Fruit fly (Drosophila melanogaster) whole organism, embryonic: ENCODE data around the gene Pld3.

ENCODE experiments used
- CG10366 ChIP-seq: fragments of 200-800 bp; sonication (Bioruptor generic); IDR thresholded peaks from 2 replicates; pipeline ENCODE4 v1.3.6; 2022; ENCODE audit warnings: missing biosample characterization, missing genetic modification characterization
- CG11504 ChIP-seq: fragments of 200-800 bp; sonication (Bioruptor generic); optimal IDR thresholded peaks from 3 replicates; lab custom pipeline; 2019; ENCODE audit warnings: missing biosample characterization, mild to moderate bottlenecking, missing genetic modification characterization, moderate library complexity
- CG1233 ChIP-seq: fragments of 200-800 bp; sonication (Bioruptor generic); optimal IDR thresholded peaks from 4 replicates; lab custom pipeline; 2018; ENCODE audit warnings: missing biosample characterization, mild to moderate bottlenecking, missing genetic modification characterization
- CG12769 ChIP-seq: fragments of 200-800 bp; sonication (Bioruptor generic); optimal IDR thresholded peaks from 2 replicates; lab custom pipeline; 2019; ENCODE audit warnings: missing biosample characterization, mild to moderate bottlenecking, missing genetic modification characterization, moderate library complexity
- CG15269 ChIP-seq: fragments of 200-800 bp; sonication (Bioruptor generic); optimal IDR thresholded peaks from 2 replicates; lab custom pipeline; 2018; ENCODE audit warnings: missing biosample characterization, mild to moderate bottlenecking, missing genetic modification characterization, moderate library complexity
- CG17359 ChIP-seq: fragments of 200-800 bp; sonication (Bioruptor generic); optimal IDR thresholded peaks from 3 replicates; lab custom pipeline; 2018; ENCODE audit warnings: missing biosample characterization, mild to moderate bottlenecking, missing genetic modification characterization, moderate library complexity
- CG17802 ChIP-seq: fragments of 200-800 bp; sonication (Bioruptor generic); optimal IDR thresholded peaks from 2 replicates; lab custom pipeline; 2018; ENCODE audit warnings: missing biosample characterization, mild to moderate bottlenecking, missing genetic modification characterization, moderate library complexity
- CG18619 ChIP-seq: fragments of 200-800 bp; sonication (Bioruptor generic); optimal IDR thresholded peaks from 3 replicates; lab custom pipeline; 2017; ENCODE audit warnings: missing biosample characterization, mild to moderate bottlenecking, missing genetic modification characterization
- CG2116 ChIP-seq: fragments of 200-800 bp; sonication (Bioruptor generic); optimal IDR thresholded peaks from 3 replicates; lab custom pipeline; 2018; ENCODE audit warnings: missing biosample characterization, mild to moderate bottlenecking, missing genetic modification characterization
- CG2120 ChIP-seq: fragments of 200-800 bp; sonication (Bioruptor generic); optimal IDR thresholded peaks from 3 replicates; lab custom pipeline; 2016; ENCODE audit warnings: missing biosample characterization, missing genetic modification characterization
- CG2129 ChIP-seq: fragments of 200-800 bp; sonication (Bioruptor generic); IDR thresholded peaks from 2 replicates; pipeline ENCODE4 v1.3.6; 2022; ENCODE audit warnings: missing biosample characterization, missing genetic modification characterization; ENCODE audit not compliant: partially characterized antibody
- CG30020 ChIP-seq: fragments of 200-800 bp; optimal IDR thresholded peaks from 2 replicates; lab custom pipeline; 2019; ENCODE audit warnings: missing biosample characterization, mild to moderate bottlenecking, missing genetic modification characterization, moderate library complexity
- CG32532 ChIP-seq: fragments of 200-800 bp; sonication (Bioruptor generic); IDR thresholded peaks from 2 replicates; pipeline ENCODE4 v1.3.6; 2022; ENCODE audit warnings: missing biosample characterization, missing genetic modification characterization
- CG34422 ChIP-seq: fragments of 200-800 bp; sonication (Bioruptor generic); IDR thresholded peaks from 3 replicates; pipeline ENCODE4 v1.3.6; 2022; ENCODE audit warnings: missing biosample characterization, missing genetic modification characterization
- CG3838 ChIP-seq: fragments of 200-800 bp; sonication (Bioruptor generic); optimal IDR thresholded peaks from 3 replicates; lab custom pipeline; 2016; ENCODE audit warnings: missing biosample characterization, missing genetic modification characterization
- CG7271 ChIP-seq: fragments of 200-800 bp; sonication (Bioruptor generic); optimal IDR thresholded peaks from 2 replicates; lab custom pipeline; 2018; ENCODE audit warnings: missing biosample characterization, mild to moderate bottlenecking, missing genetic modification characterization, moderate library complexity
- CG7556 ChIP-seq: fragments of 200-800 bp; sonication (Bioruptor generic); optimal IDR thresholded peaks from 2 replicates; lab custom pipeline; 2017; ENCODE audit warnings: missing biosample characterization, mild to moderate bottlenecking, missing genetic modification characterization
- CG7745 ChIP-seq: fragments of 200-800 bp; sonication (Bioruptor generic); optimal IDR thresholded peaks from 2 replicates; lab custom pipeline; 2018; ENCODE audit warnings: missing biosample characterization, mild to moderate bottlenecking, missing genetic modification characterization, moderate library complexity
- CG7987 ChIP-seq: fragments of 200-800 bp; sonication (Bioruptor generic); optimal IDR thresholded peaks from 2 replicates; lab custom pipeline; 2018; ENCODE audit warnings: missing biosample characterization, mild to moderate bottlenecking, missing genetic modification characterization, moderate library complexity
- Chrac-16 ChIP-seq: fragments of 200-800 bp; sonication (Bioruptor generic); optimal IDR thresholded peaks from 3 replicates; lab custom pipeline; 2016; ENCODE audit warnings: missing biosample characterization, missing genetic modification characterization
- D19A ChIP-seq: fragments of 200-800 bp; optimal IDR thresholded peaks from 3 replicates; lab custom pipeline; 2019; ENCODE audit warnings: missing biosample characterization, mild to moderate bottlenecking, missing genetic modification characterization, moderate library complexity
- Dfd ChIP-seq, 2 experiments: fragments of >200 bp; optimal IDR thresholded peaks; 2 replicates each; lab custom pipeline; 2017; ENCODE audit warnings: missing biosample characterization in 2 of 2, missing genetic modification characterization in 2 of 2
- Dll ChIP-seq: fragments of 200-800 bp; sonication (Bioruptor generic); IDR thresholded peaks from 4 replicates; pipeline ENCODE4 v1.3.6; 2022; ENCODE audit warnings: missing biosample characterization, missing genetic modification characterization; ENCODE audit not compliant: partially characterized antibody
- Doc2 ChIP-seq: fragments of 200-800 bp; sonication (Bioruptor generic); IDR thresholded peaks from 2 replicates; pipeline ENCODE4 v1.3.6; 2022; ENCODE audit warnings: missing biosample characterization, missing genetic modification characterization
- E2f1 ChIP-seq: fragments of 200-800 bp; sonication (Bioruptor generic); IDR thresholded peaks from 2 replicates; pipeline ENCODE4 v1.3.6; 2022; ENCODE audit warnings: missing biosample characterization, missing genetic modification characterization
- Jarid2 ChIP-seq: fragments of 200-800 bp; sonication (Bioruptor generic); optimal IDR thresholded peaks from 3 replicates; lab custom pipeline; 2017; ENCODE audit warnings: mild to moderate bottlenecking, missing biosample characterization, missing genetic modification reagents, missing genetic modification characterization
- Lpt ChIP-seq: fragments of >200 bp; optimal IDR thresholded peaks from 2 replicates; lab custom pipeline; 2018; ENCODE audit warnings: missing biosample characterization, missing genetic modification characterization
- MESR4 ChIP-seq: fragments of 200-800 bp; sonication (Bioruptor generic); optimal IDR thresholded peaks from 2 replicates; lab custom pipeline; 2018; ENCODE audit warnings: missing biosample characterization, mild to moderate bottlenecking, missing genetic modification characterization, moderate library complexity
- Meics ChIP-seq: fragments of 200-800 bp; sonication (Bioruptor generic); optimal IDR thresholded peaks from 2 replicates; lab custom pipeline; 2017; ENCODE audit warnings: missing biosample characterization, mild to moderate bottlenecking, missing genetic modification characterization
- Nf-YA ChIP-seq: fragments of 200-800 bp; sonication (Bioruptor generic); IDR thresholded peaks from 2 replicates; pipeline ENCODE4 v1.3.6; 2022; ENCODE audit warnings: missing biosample characterization, missing genetic modification characterization
- Spps ChIP-seq: fragments of 200-800 bp; sonication (Bioruptor generic); optimal IDR thresholded peaks from 2 replicates; lab custom pipeline; 2018; ENCODE audit warnings: missing biosample characterization, mild to moderate bottlenecking, missing genetic modification characterization
- Taf1 ChIP-seq: fragments of 200-800 bp; sonication (Bioruptor generic); IDR thresholded peaks from 2 replicates; pipeline ENCODE4 v1.3.6; 2022; ENCODE audit warnings: missing biosample characterization, missing genetic modification characterization
- Trl ChIP-seq, 3 experiments: fragments of >200 bp in 2 of 3; fragments of 200-800 bp in 1 of 3; sonication (Bioruptor generic) in 1 of 3; optimal IDR thresholded peaks; 2 replicates in 1 of 3; 3 replicates in 2 of 3; lab custom pipeline; 2016 to 2017; ENCODE audit warnings: missing biosample characterization in 1 of 3, missing genetic modification characterization in 1 of 3
- Xbp1 ChIP-seq: fragments of 200-800 bp; sonication (Bioruptor generic); optimal IDR thresholded peaks from 3 replicates; lab custom pipeline; 2016; ENCODE audit warnings: missing biosample characterization, mild to moderate bottlenecking, missing genetic modification characterization
- chn ChIP-seq: fragments of 200-800 bp; sonication (Bioruptor generic); optimal IDR thresholded peaks from 2 replicates; lab custom pipeline; 2016; ENCODE audit warnings: missing biosample characterization, missing genetic modification characterization
- croc ChIP-seq: fragments of 200-800 bp; sonication (Bioruptor generic); conservative IDR thresholded peaks from 3 replicates; pipeline ENCODE4 v1.3.6; 2022; ENCODE audit warnings: missing biosample characterization, missing genetic modification characterization
- en ChIP-seq: fragments of 200-800 bp; sonication (Bioruptor generic); optimal IDR thresholded peaks from 2 replicates; lab custom pipeline; 2016; ENCODE audit warnings: missing biosample characterization, missing genetic modification characterization
- exex ChIP-seq: fragments of 200-800 bp; sonication (Bioruptor generic); optimal IDR thresholded peaks from 4 replicates; lab custom pipeline; 2018; ENCODE audit warnings: missing biosample characterization, mild to moderate bottlenecking, missing genetic modification characterization, moderate library complexity
- grau ChIP-seq: fragments of 200-800 bp; optimal IDR thresholded peaks from 3 replicates; lab custom pipeline; 2019; ENCODE audit warnings: missing biosample characterization, mild to moderate bottlenecking, missing genetic modification characterization, moderate library complexity
- ham ChIP-seq: fragments of 200-800 bp; sonication (Bioruptor generic); IDR thresholded peaks from 2 replicates; pipeline ENCODE4 v1.3.6; 2022; ENCODE audit warnings: missing biosample characterization, missing genetic modification characterization
- hb ChIP-seq: fragments of 200-800 bp; sonication (Bioruptor generic); IDR thresholded peaks from 3 replicates; pipeline ENCODE4 v1.3.6; 2022; ENCODE audit warnings: missing biosample characterization, missing genetic modification characterization; ENCODE audit not compliant: partially characterized antibody
- org-1 ChIP-seq: fragments of 200-800 bp; sonication (Bioruptor generic); optimal IDR thresholded peaks from 2 replicates; lab custom pipeline; 2017; ENCODE audit warnings: missing biosample characterization, missing genetic modification characterization
- prd ChIP-seq, 3 experiments: fragments of >200 bp in 2 of 3; fragments of 200-800 bp in 1 of 3; sonication (Bioruptor generic) in 1 of 3; optimal IDR thresholded peaks in 2 of 3; IDR thresholded peaks in 1 of 3; 2 replicates in 2 of 3; 3 replicates in 1 of 3; pipeline versions ENCODE4 v1.3.6 to Lab custom; 2017 to 2022; ENCODE audit warnings: missing biosample characterization in 1 of 3, missing genetic modification characterization in 1 of 3
- pum ChIP-seq: fragments of 200-800 bp; sonication (Bioruptor generic); optimal IDR thresholded peaks from 2 replicates; lab custom pipeline; 2016; ENCODE audit warnings: missing biosample characterization, missing genetic modification characterization
- scrt ChIP-seq: fragments of 200-800 bp; sonication (Bioruptor generic); optimal IDR thresholded peaks from 2 replicates; lab custom pipeline; 2018; ENCODE audit warnings: missing biosample characterization, mild to moderate bottlenecking, missing genetic modification characterization, moderate library complexity
- sens ChIP-seq: fragments of 200-800 bp; sonication (Bioruptor generic); peaks from one replicate; lab custom pipeline; 2016; ENCODE audit warnings: missing biosample characterization, missing genetic modification characterization
- stwl ChIP-seq: fragments of 200-800 bp; sonication (Bioruptor generic); optimal IDR thresholded peaks from 3 replicates; lab custom pipeline; 2018; ENCODE audit warnings: missing biosample characterization, mild to moderate bottlenecking, missing genetic modification characterization, moderate library complexity
- tna ChIP-seq: fragments of 200-800 bp; sonication (Bioruptor generic); IDR thresholded peaks from 2 replicates; pipeline ENCODE4 v1.3.6; 2022; ENCODE audit warnings: missing biosample characterization, missing genetic modification characterization; ENCODE audit not compliant: partially characterized antibody
- twi ChIP-seq: fragments of 200-800 bp; optimal IDR thresholded peaks from 2 replicates; lab custom pipeline; 2019; ENCODE audit warnings: missing biosample characterization, mild to moderate bottlenecking, missing genetic modification characterization, moderate library complexity

Pld3 gene

DNA sequence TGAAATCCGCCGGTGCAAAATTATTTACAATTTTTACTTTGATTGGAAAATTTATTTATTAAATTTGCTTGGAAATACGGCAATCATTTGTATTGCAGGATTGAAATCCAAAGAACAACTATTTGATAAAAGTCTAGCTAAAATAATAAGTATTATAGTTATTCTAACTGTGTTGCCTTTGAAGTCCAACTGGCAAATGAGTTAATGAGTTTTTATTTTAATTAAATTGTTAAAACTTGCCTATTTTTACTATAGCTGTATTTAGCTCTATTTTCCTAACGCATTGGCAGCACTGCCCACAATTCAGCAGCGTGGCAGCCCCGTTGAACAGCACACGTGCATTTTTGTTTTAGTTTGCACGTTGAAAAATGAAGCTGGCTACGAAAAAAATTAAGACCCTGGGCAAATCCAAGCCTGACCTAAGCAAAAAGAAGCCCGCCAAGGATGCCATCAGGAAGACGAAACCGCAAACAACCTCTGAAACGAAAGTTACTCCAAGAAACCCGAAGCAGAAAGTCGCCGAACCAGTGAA lies 4.7 kb downstream of the Pld3 start, which contains the start of gene Noc2 (continued):
- TF ChIP-seq Dll, result no peak
- no peak for TF ChIP-seq tna (GFP tag; lab: Robert Waterston, UW)
- TF ChIP-seq CG2129 (GFP tag; lab: Robert Waterston, UW), result no peak
- peak; percentile 39 for TF ChIP-seq sens (GFP tag; lab: Kevin White, UChicago)
- peak; percentile 56 for TF ChIP-seq grau (tag; lab: Kevin White, UChicago)
- no peak for TF ChIP-seq CG7987 (GFP tag; lab: Kevin White, UChicago)
- TF ChIP-seq CG17802 (tag; lab: Kevin White, UChicago), result peak; percentile 27
- TF ChIP-seq ham (GFP tag; lab: Robert Waterston, UW), result no peak
- no peak for TF ChIP-seq Spps
- TF ChIP-seq scrt (GFP tag; lab: Kevin White, UChicago), result no peak
- peak; percentile 43 for TF ChIP-seq CG18619 (GFP tag; lab: Kevin White, UChicago)
- no peak for TF ChIP-seq org-1
- peak; percentile 60 for TF ChIP-seq CG32532 (GFP tag; lab: Robert Waterston, UW)
- no peak for TF ChIP-seq en (GFP tag; lab: Kevin White, UChicago)
- TF ChIP-seq croc, result no peak
- TF ChIP-seq Trl (optimal IDR thresholded peaks at IDR 0.05; lab: Kevin White, UChicago), result no peak
- peak; percentile 2 for TF ChIP-seq Trl (GFP tag; optimal IDR thresholded peaks at IDR 0.05; lab: Kevin White, UChicago)
- TF ChIP-seq CG30020, result peak; percentile 45
- peak; percentile 51 for TF ChIP-seq E2f1 (GFP tag; lab: Robert Waterston, UW)
- peak; percentile 6 for TF ChIP-seq CG12769
- no peak for TF ChIP-seq CG7556 (GFP tag; lab: Kevin White, UChicago)
- no peak for TF ChIP-seq Nf-YA (GFP tag; lab: Robert Waterston, UW)
- peak; percentile 2 for TF ChIP-seq twi (tag; lab: Kevin White, UChicago)
- TF ChIP-seq CG17359 (tag; lab: Kevin White, UChicago), result peak; percentile 7
- no peak for TF ChIP-seq Dfd (GFP tag; optimal IDR thresholded peaks at IDR 0.05; lab: Kevin White, UChicago)
- TF ChIP-seq prd (optimal IDR thresholded peaks at IDR 0.05; lab: Kevin White, UChicago), result no peak
- TF ChIP-seq prd (GFP tag; IDR thresholded peaks at IDR 0.05; lab: Robert Waterston, UW), result peak; percentile 72
- peak; percentile 64 for TF ChIP-seq Meics
- TF ChIP-seq CG10366, result peak; percentile 45
- TF ChIP-seq D19A (tag; lab: Kevin White, UChicago), result peak; percentile 5
- no peak for TF ChIP-seq Doc2 (GFP tag; lab: Robert Waterston, UW)
- TF ChIP-seq CG34422 (GFP tag; lab: Robert Waterston, UW), result peak; percentile 60; the same call in 2 of the 3 replicates
- peak; percentile 41 for TF ChIP-seq CG2116 (GFP tag; lab: Kevin White, UChicago)
- peak; percentile 63 for TF ChIP-seq Xbp1 (GFP tag; lab: Kevin White, UChicago)
- peak; percentile 14; the same call in 1 of the 2 replicates for TF ChIP-seq Taf1 (GFP tag; lab: Robert Waterston, UW)
- peak; percentile 34 for TF ChIP-seq Chrac-16
- TF ChIP-seq Lpt, result no peak
- no peak for TF ChIP-seq Jarid2 (GFP tag; lab: Kevin White, UChicago)
- TF ChIP-seq pum (GFP tag; lab: Kevin White, UChicago), result peak; percentile 51
- peak; percentile 58 for TF ChIP-seq CG2120 (GFP tag; lab: Kevin White, UChicago)
- TF ChIP-seq stwl (tag; lab: Kevin White, UChicago), result no peak
- TF ChIP-seq CG1233 (GFP tag; lab: Kevin White, UChicago), result no peak
- peak; percentile 56 for TF ChIP-seq CG11504 (tag; lab: Kevin White, UChicago)
- no peak for TF ChIP-seq hb (GFP tag; lab: Robert Waterston, UW)
- peak; percentile 36 for TF ChIP-seq chn
- peak; percentile 74 for TF ChIP-seq MESR4 (GFP tag; lab: Kevin White, UChicago)
- no peak for TF ChIP-seq exex
- TF ChIP-seq CG7745 (tag; lab: Kevin White, UChicago), result no peak
- TF ChIP-seq CG7271 (tag; lab: Kevin White, UChicago), result no peak
- no peak for TF ChIP-seq CG3838
- peak; percentile 35 for TF ChIP-seq CG15269 (tag; lab: Kevin White, UChicago)
